Worm (Caenorhabditis elegans): ENCODE data around the gene frpr-18.

DNA sequence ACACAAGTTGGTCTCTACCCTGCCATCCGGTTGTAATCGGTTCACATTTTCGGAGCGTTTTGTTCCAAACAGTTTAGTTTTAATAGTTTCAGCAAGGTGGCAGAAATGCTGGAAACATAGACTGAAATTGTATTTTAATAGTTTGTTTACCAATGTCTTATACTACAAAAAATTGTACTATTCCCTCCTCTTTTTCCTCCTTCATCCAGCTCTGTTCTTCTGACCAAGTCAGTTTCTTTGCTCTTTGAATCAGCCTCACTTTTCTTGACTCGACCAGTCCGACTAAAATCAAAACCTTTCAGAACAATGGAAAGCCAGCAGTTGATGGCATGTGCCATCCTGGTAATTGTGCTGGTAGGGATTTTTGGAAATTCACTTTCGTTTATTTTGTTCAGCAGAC lies at the start of gene frpr-18:
- TF ChIP-seq mls-2 (tag; optimal IDR thresholded peaks at IDR 0.05) (no peak), elt-1 (tag; optimal IDR thresholded peaks at IDR 0.05; ENCODE audit: borderline replicate concordance, insufficient read depth) (no peak), nhr-28 (tag; optimal IDR thresholded peaks at IDR 0.05) (no peak), mep-1 (tag; optimal IDR thresholded peaks at IDR 0.05) (no peak), ztf-11 (tag; optimal IDR thresholded peaks at IDR 0.05) (no peak), ceh-39 (tag; optimal IDR thresholded peaks at IDR 0.05) (no peak)
